Fruit fly (Drosophila melanogaster) whole organism, prepupa: ENCODE measurements around the gene CG1638.

Experiments used
- Blimp-1 ChIP-seq: fragments of 200-800 bp; sonication (Bioruptor generic); optimal IDR thresholded peaks from 3 replicates; lab custom pipeline; 2017; ENCODE audit warnings: missing biosample characterization, missing genetic modification characterization, mild to moderate bottlenecking, moderate library complexity, missing genetic modification reagents
- CG10631 ChIP-seq: fragments of 200-800 bp; sonication (Bioruptor generic); optimal IDR thresholded peaks from 2 replicates; lab custom pipeline; 2016; ENCODE audit warnings: missing biosample characterization, missing genetic modification characterization
- CG10669 ChIP-seq: fragments of 200-800 bp; sonication (Bioruptor generic); optimal IDR thresholded peaks from 3 replicates; lab custom pipeline; 2018; ENCODE audit warnings: missing biosample characterization, mild to moderate bottlenecking, missing genetic modification characterization, moderate library complexity
- CG11762 ChIP-seq: fragments of 200-800 bp; sonication (Bioruptor generic); optimal IDR thresholded peaks from 3 replicates; lab custom pipeline; 2016; ENCODE audit warnings: missing biosample characterization, missing genetic modification characterization; ENCODE audit not compliant: insufficient read depth
- CG11902 ChIP-seq: fragments of 200-800 bp; sonication (Bioruptor generic); optimal IDR thresholded peaks from 3 replicates; lab custom pipeline; 2016; ENCODE audit warnings: missing biosample characterization, missing genetic modification characterization
- CG1621 ChIP-seq: fragments of 200-800 bp; sonication (Bioruptor generic); optimal IDR thresholded peaks from 3 replicates; lab custom pipeline; 2018; ENCODE audit warnings: missing biosample characterization, mild to moderate bottlenecking, missing genetic modification characterization
- CG16779 ChIP-seq: fragments of 200-800 bp; sonication (Bioruptor generic); optimal IDR thresholded peaks from 3 replicates; lab custom pipeline; 2017; ENCODE audit warnings: missing biosample characterization, mild to moderate bottlenecking, missing genetic modification characterization
- CG3032 ChIP-seq: fragments of 200-800 bp; optimal IDR thresholded peaks from 2 replicates; lab custom pipeline; 2019; ENCODE audit warnings: missing biosample characterization, mild to moderate bottlenecking, missing genetic modification characterization, moderate library complexity
- CG32006 ChIP-seq: fragments of 200-800 bp; sonication (Bioruptor generic); optimal IDR thresholded peaks from 3 replicates; lab custom pipeline; 2017; ENCODE audit warnings: missing biosample characterization, mild to moderate bottlenecking, missing genetic modification characterization
- CG4318 ChIP-seq: fragments of 200-800 bp; sonication (Bioruptor generic); optimal IDR thresholded peaks from 3 replicates; lab custom pipeline; 2017; ENCODE audit warnings: missing biosample characterization, mild to moderate bottlenecking, missing genetic modification characterization
- CG6276 ChIP-seq: fragments of 200-800 bp; sonication (Bioruptor generic); optimal IDR thresholded peaks from 2 replicates; lab custom pipeline; 2017; ENCODE audit warnings: missing biosample characterization, mild to moderate bottlenecking, missing genetic modification characterization
- CG6792 ChIP-seq: fragments of 200-800 bp; sonication (Bioruptor generic); optimal IDR thresholded peaks from 3 replicates; lab custom pipeline; 2016; ENCODE audit warnings: missing biosample characterization, missing genetic modification characterization
- CG6808 ChIP-seq: fragments of 200-800 bp; sonication (Bioruptor generic); optimal IDR thresholded peaks from 3 replicates; lab custom pipeline; 2017; ENCODE audit warnings: missing biosample characterization, missing genetic modification characterization, mild to moderate bottlenecking, moderate library complexity, missing genetic modification reagents
- CG6854 ChIP-seq: fragments of 200-800 bp; sonication (Bioruptor generic); optimal IDR thresholded peaks from 2 replicates; lab custom pipeline; 2017; ENCODE audit warnings: missing biosample characterization, mild to moderate bottlenecking, missing genetic modification characterization
- CG7368 ChIP-seq: fragments of 200-800 bp; sonication (Bioruptor generic); optimal IDR thresholded peaks from 3 replicates; lab custom pipeline; 2016; ENCODE audit warnings: missing biosample characterization, missing genetic modification characterization
- CG8319 ChIP-seq: fragments of 200-800 bp; sonication (Bioruptor generic); optimal IDR thresholded peaks from 3 replicates; lab custom pipeline; 2016; ENCODE audit warnings: missing biosample characterization, missing genetic modification characterization
- CG8632 ChIP-seq: fragments of 200-800 bp; sonication (Bioruptor generic); optimal IDR thresholded peaks from 3 replicates; lab custom pipeline; 2016; ENCODE audit warnings: missing biosample characterization, missing genetic modification characterization
- Eip78C ChIP-seq: fragments of 200-800 bp; sonication (Bioruptor generic); peaks from one replicate; lab custom pipeline; 2016; ENCODE audit warnings: missing biosample characterization, missing genetic modification characterization
- Eip93F ChIP-seq: fragments of 200-800 bp; sonication (Bioruptor generic); optimal IDR thresholded peaks from 2 replicates; lab custom pipeline; 2016; ENCODE audit warnings: missing biosample characterization, mild to moderate bottlenecking, missing genetic modification characterization
- Ets21C ChIP-seq: fragments of 200-800 bp; sonication (Bioruptor generic); optimal IDR thresholded peaks from 3 replicates; lab custom pipeline; 2016; ENCODE audit warnings: missing biosample characterization, missing genetic modification characterization
- Ets96B ChIP-seq: fragments of 200-800 bp; optimal IDR thresholded peaks from 2 replicates; lab custom pipeline; 2019; ENCODE audit warnings: missing biosample characterization, mild to moderate bottlenecking, missing genetic modification characterization, moderate library complexity
- Gug ChIP-seq: fragments of 200-800 bp; sonication (Bioruptor generic); IDR thresholded peaks from 2 replicates; pipeline ENCODE4 v1.3.6; 2022; ENCODE audit warnings: missing biosample characterization, missing genetic modification characterization
- Hr38 ChIP-seq: sonication (Bioruptor generic); optimal IDR thresholded peaks from 2 replicates; lab custom pipeline; 2016; ENCODE audit warnings: missing biosample characterization, missing genetic modification characterization
- Hr39 ChIP-seq: fragments of 200-800 bp; sonication (Bioruptor generic); optimal IDR thresholded peaks from 2 replicates; lab custom pipeline; 2016; ENCODE audit warnings: missing biosample characterization, missing genetic modification characterization
- Hr4 ChIP-seq: fragments of 200-800 bp; sonication (Bioruptor generic); optimal IDR thresholded peaks from 3 replicates; lab custom pipeline; 2016; ENCODE audit warnings: missing biosample characterization, missing genetic modification characterization
- Lpt ChIP-seq: fragments of 200-800 bp; sonication (Bioruptor generic); optimal IDR thresholded peaks from 3 replicates; lab custom pipeline; 2016; ENCODE audit warnings: missing biosample characterization, missing genetic modification characterization
- Met ChIP-seq: fragments of 200-800 bp; sonication (Bioruptor generic); optimal IDR thresholded peaks from 3 replicates; lab custom pipeline; 2016; ENCODE audit warnings: missing biosample characterization, missing genetic modification characterization
- OdsH ChIP-seq: fragments of 200-800 bp; sonication (Bioruptor generic); optimal IDR thresholded peaks from 3 replicates; lab custom pipeline; 2016; ENCODE audit warnings: missing biosample characterization, missing genetic modification characterization
- Smox ChIP-seq: fragments of 200-800 bp; sonication (Bioruptor generic); optimal IDR thresholded peaks from 3 replicates; lab custom pipeline; 2016; ENCODE audit warnings: missing biosample characterization, missing genetic modification characterization
- Sox102F ChIP-seq: fragments of 200-800 bp; sonication (Bioruptor generic); optimal IDR thresholded peaks from 2 replicates; lab custom pipeline; 2016; ENCODE audit warnings: missing biosample characterization, mild to moderate bottlenecking, missing genetic modification characterization
- Sox14 ChIP-seq: fragments of 200-800 bp; sonication (Bioruptor generic); optimal IDR thresholded peaks from 3 replicates; lab custom pipeline; 2016; ENCODE audit warnings: missing biosample characterization, missing genetic modification characterization
- Sox15 ChIP-seq: fragments of 200-800 bp; sonication (Bioruptor generic); optimal IDR thresholded peaks from 3 replicates; lab custom pipeline; 2016; ENCODE audit warnings: missing biosample characterization, missing genetic modification characterization
- achi ChIP-seq: fragments of 200-800 bp; sonication (Bioruptor generic); optimal IDR thresholded peaks from 3 replicates; lab custom pipeline; 2016; ENCODE audit warnings: missing biosample characterization, missing genetic modification characterization
- acj6 ChIP-seq: fragments of 200-800 bp; sonication (Bioruptor generic); optimal IDR thresholded peaks from 3 replicates; lab custom pipeline; 2016; ENCODE audit warnings: missing biosample characterization, missing genetic modification characterization
- cyc ChIP-seq: fragments of 200-800 bp; sonication (Bioruptor generic); optimal IDR thresholded peaks from 3 replicates; lab custom pipeline; 2016; ENCODE audit warnings: missing biosample characterization, missing genetic modification characterization
- dac ChIP-seq: fragments of 200-800 bp; sonication (Bioruptor generic); optimal IDR thresholded peaks from 2 replicates; lab custom pipeline; 2017; ENCODE audit warnings: missing biosample characterization, mild to moderate bottlenecking, missing genetic modification characterization
- dsx ChIP-seq: fragments of 200-800 bp; optimal IDR thresholded peaks from 3 replicates; lab custom pipeline; 2019; ENCODE audit warnings: missing biosample characterization, mild to moderate bottlenecking, missing genetic modification characterization, moderate library complexity; ENCODE audit not compliant: poor library complexity, severe bottlenecking
- eg ChIP-seq: fragments of 200-800 bp; sonication (Bioruptor generic); IDR thresholded peaks from 3 replicates; pipeline ENCODE4 v1.3.6; 2022; ENCODE audit warnings: missing biosample characterization, missing genetic modification characterization
- fd59A ChIP-seq: fragments of 200-800 bp; sonication (Bioruptor generic); optimal IDR thresholded peaks from 2 replicates; lab custom pipeline; 2017; ENCODE audit warnings: missing biosample characterization, mild to moderate bottlenecking, missing genetic modification characterization, missing genetic modification reagents
- fd85E ChIP-seq: fragments of 200-800 bp; sonication (Bioruptor generic); optimal IDR thresholded peaks from 3 replicates; lab custom pipeline; 2016; ENCODE audit warnings: missing biosample characterization, missing genetic modification characterization
- fkh ChIP-seq: fragments of 200-800 bp; sonication (Bioruptor generic); optimal IDR thresholded peaks from 3 replicates; lab custom pipeline; 2017; ENCODE audit warnings: missing biosample characterization, mild to moderate bottlenecking, missing genetic modification characterization, moderate library complexity
- pdm3 ChIP-seq: fragments of 200-800 bp; sonication (Bioruptor generic); optimal IDR thresholded peaks from 3 replicates; lab custom pipeline; 2016; ENCODE audit warnings: missing biosample characterization, missing genetic modification characterization
- spab ChIP-seq: fragments of 200-800 bp; sonication (Bioruptor generic); optimal IDR thresholded peaks from 2 replicates; lab custom pipeline; 2017; ENCODE audit warnings: missing biosample characterization, mild to moderate bottlenecking, missing genetic modification characterization, missing genetic modification reagents
- ss ChIP-seq, 2 experiments: fragments of 200-800 bp; sonication (Bioruptor generic); optimal IDR thresholded peaks; 2 replicates in 1 of 2; 3 replicates in 1 of 2; lab custom pipeline; 2017 to 2018; ENCODE audit warnings: mild to moderate bottlenecking in 2 of 2, missing biosample characterization in 2 of 2, missing genetic modification characterization in 2 of 2, moderate library complexity in 1 of 2
- svp ChIP-seq: fragments of 200-800 bp; sonication (Bioruptor generic); peaks from one replicate; lab custom pipeline; 2016; ENCODE audit warnings: missing biosample characterization, missing genetic modification characterization
- topi ChIP-seq: fragments of 200-800 bp; sonication (Bioruptor generic); optimal IDR thresholded peaks from 3 replicates; lab custom pipeline; 2016; ENCODE audit warnings: missing biosample characterization, missing genetic modification characterization
- vri ChIP-seq: fragments of 200-800 bp; sonication (Bioruptor generic); optimal IDR thresholded peaks from 3 replicates; lab custom pipeline; 2016; ENCODE audit warnings: missing biosample characterization, mild to moderate bottlenecking, missing genetic modification characterization

CG1638 gene

DNA sequence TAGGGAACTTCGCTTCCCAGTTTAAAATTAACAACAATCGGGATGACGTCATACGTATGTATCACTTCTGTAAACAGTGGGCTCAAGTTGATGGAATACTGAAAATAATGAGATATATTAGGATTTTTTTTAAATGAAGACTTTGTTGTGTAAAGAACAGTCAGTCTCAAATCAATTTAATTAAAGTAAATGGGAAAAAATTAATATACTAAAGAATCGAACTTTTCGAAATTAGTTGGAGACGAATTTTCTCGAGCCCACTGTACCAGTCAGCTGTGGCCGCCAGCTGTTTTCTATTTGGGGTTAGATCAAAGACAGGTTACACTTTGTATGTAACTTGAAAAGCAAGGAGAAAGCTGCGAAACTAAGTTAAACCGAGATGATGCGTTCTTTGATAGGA lies 2.0 kb upstream of the CG1638 start, which contains the start of gene CG1635 (continued):
- TF ChIP-seq svp = peak; percentile 100
- TF ChIP-seq achi = peak; percentile 99
- TF ChIP-seq Hr4 (GFP tag; lab: Kevin White, UChicago) = peak; percentile 100
- no peak for TF ChIP-seq fkh
- peak; percentile 86 for TF ChIP-seq CG11902
- peak; percentile 91 for TF ChIP-seq Sox15 (GFP tag; lab: Kevin White, UChicago)
- peak; percentile 96 for TF ChIP-seq CG10669 (GFP tag; lab: Kevin White, UChicago)
- TF ChIP-seq topi (GFP tag; lab: Kevin White, UChicago) = peak; percentile 98
- peak; percentile 98 for TF ChIP-seq vri (GFP tag; lab: Kevin White, UChicago)
- TF ChIP-seq cyc (GFP tag; lab: Kevin White, UChicago) = peak; percentile 96
- TF ChIP-seq Sox102F (GFP tag; lab: Kevin White, UChicago) = peak; percentile 99
- TF ChIP-seq Met (GFP tag; lab: Kevin White, UChicago) = peak; percentile 99
- peak; percentile 98 for TF ChIP-seq OdsH
- peak; percentile 98 for TF ChIP-seq Eip78C (GFP tag; lab: Kevin White, UChicago)
- TF ChIP-seq eg (GFP tag; lab: Robert Waterston, UW) = peak; percentile 100
- TF ChIP-seq CG32006 = peak; percentile 99
- TF ChIP-seq CG6792 (GFP tag; lab: Kevin White, UChicago) = peak; percentile 97

DNA sequence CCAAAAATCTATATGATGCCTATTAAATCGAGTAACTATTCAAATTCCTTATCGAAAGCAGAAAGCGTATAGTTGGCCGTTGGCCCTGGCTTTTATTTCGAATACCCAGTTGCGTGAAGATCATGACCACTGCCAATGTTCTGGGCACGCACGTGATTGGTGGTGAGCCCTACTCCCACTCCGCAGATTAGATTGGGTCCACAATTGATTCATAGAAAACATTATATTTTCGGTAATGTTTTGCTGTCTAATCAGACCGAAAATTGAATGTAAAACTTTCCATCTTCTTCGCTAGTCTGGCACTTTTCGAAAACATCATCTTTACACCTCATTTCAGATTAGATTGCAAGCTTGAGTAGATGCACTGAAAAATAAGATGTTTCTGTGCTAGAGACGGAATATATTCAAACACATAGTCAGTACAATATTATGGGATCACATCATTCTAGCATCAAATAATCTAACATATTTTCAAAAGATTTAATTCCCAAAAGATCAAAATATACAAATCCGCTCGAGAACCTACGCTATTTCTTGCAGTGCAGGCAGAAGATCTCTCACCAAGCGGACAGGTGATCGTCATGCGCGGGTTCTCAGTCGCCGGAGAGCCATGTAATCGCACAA lies 2.0 kb downstream of the CG1638 start, which contains the start of gene CG1774:
TSS of gene CG1774 (plus strand) at position 548 of the 624 bp plus-strand sequence.
- no peak for TF ChIP-seq fd85E
- peak; percentile 39 for TF ChIP-seq CG16779 (tag; lab: Kevin White, UChicago)
- TF ChIP-seq dsx (GFP tag; lab: Kevin White, UChicago) = no peak
- no peak for TF ChIP-seq dac (GFP tag; lab: Kevin White, UChicago)
- TF ChIP-seq CG7368 = no peak
- TF ChIP-seq Smox (GFP tag; lab: Kevin White, UChicago) = no peak
- peak; percentile 14 for TF ChIP-seq CG11762 (GFP tag; lab: Kevin White, UChicago)
- peak; percentile 42 for TF ChIP-seq CG6792 (GFP tag; lab: Kevin White, UChicago)
- peak; percentile 50 for TF ChIP-seq acj6 (GFP tag; lab: Kevin White, UChicago)
- TF ChIP-seq Blimp-1 = no peak
- TF ChIP-seq svp = peak; percentile 89
- no peak for TF ChIP-seq spab
- no peak for TF ChIP-seq CG4318 (GFP tag; lab: Kevin White, UChicago)
- TF ChIP-seq Lpt = no peak
- no peak for TF ChIP-seq CG10631
- no peak for TF ChIP-seq CG11902
- TF ChIP-seq CG3032 (tag; lab: Kevin White, UChicago) = peak; percentile 1
- no peak for TF ChIP-seq pdm3 (GFP tag; lab: Kevin White, UChicago)
- no peak for TF ChIP-seq CG6808 (GFP tag; lab: Kevin White, UChicago)
- no peak for TF ChIP-seq CG1621 (tag; lab: Kevin White, UChicago)
- no peak for TF ChIP-seq CG32006
- peak; percentile 13 for TF ChIP-seq Ets96B (tag; lab: Kevin White, UChicago)
- peak; percentile 23 for TF ChIP-seq Eip93F
- no peak for TF ChIP-seq ss (GFP tag; optimal IDR thresholded peaks at IDR 0.05; lab: Kevin White, UChicago)
- no peak for TF ChIP-seq fd59A (GFP tag; lab: Kevin White, UChicago)
- no peak for TF ChIP-seq CG6854 (GFP tag; lab: Kevin White, UChicago)
- TF ChIP-seq CG8632 = peak; percentile 7
- TF ChIP-seq Gug (GFP tag; lab: Robert Waterston, UW) = peak; percentile 66
- no peak for TF ChIP-seq Sox102F (GFP tag; lab: Kevin White, UChicago)
- no peak for TF ChIP-seq Sox15 (GFP tag; lab: Kevin White, UChicago)
- no peak for TF ChIP-seq achi
- TF ChIP-seq Ets21C (GFP tag; lab: Kevin White, UChicago) = peak; percentile 50
- TF ChIP-seq Eip78C (GFP tag; lab: Kevin White, UChicago) = peak; percentile 86
- TF ChIP-seq vri (GFP tag; lab: Kevin White, UChicago) = peak; percentile 87
- peak; percentile 39 for TF ChIP-seq Sox14 (GFP tag; lab: Kevin White, UChicago)
- TF ChIP-seq Hr38 (GFP tag; lab: Kevin White, UChicago) = no peak
- TF ChIP-seq CG6276 (GFP tag; lab: Kevin White, UChicago) = no peak
- TF ChIP-seq topi (GFP tag; lab: Kevin White, UChicago) = peak; percentile 69
- no peak for TF ChIP-seq CG10669 (GFP tag; lab: Kevin White, UChicago)
- TF ChIP-seq CG8319 (GFP tag; lab: Kevin White, UChicago) = no peak
- TF ChIP-seq eg (GFP tag; lab: Robert Waterston, UW) = peak; percentile 76
- peak; percentile 30 for TF ChIP-seq fkh
- TF ChIP-seq Hr39 (GFP tag; lab: Kevin White, UChicago) = peak; percentile 65
